Fruit fly (Drosophila melanogaster): Measurements from ENCODE around the gene CG14369.

The CG14369 gene

dm6 chr3R:13596409-13596808 lies 4.0 kb upstream of the CG14369 start:
- TF ChIP-seq svp (GFP tag) (peak; percentile 21), Met (GFP tag; optimal IDR thresholded peaks at IDR 0.05) (no peak), Eip78C (GFP tag) (peak; percentile 53)

dm6 chr3R:13587697-13588096 lies 4.8 kb downstream of the CG14369 start, which contains the start of gene CG14370:
Gene CG14370 (plus strand): TSS chr3R:13587997.
- TF ChIP-seq acj6 (GFP tag; optimal IDR thresholded peaks at IDR 0.05), result no peak
- no peak for TF ChIP-seq CG15336 (GFP tag; IDR thresholded peaks at IDR 0.05)
- TF ChIP-seq fd85E (GFP tag; optimal IDR thresholded peaks at IDR 0.05), result no peak
- TF ChIP-seq Hr39 (GFP tag; optimal IDR thresholded peaks at IDR 0.05), result no peak
- no peak for TF ChIP-seq CG7368 (GFP tag; optimal IDR thresholded peaks at IDR 0.05)
- no peak for TF ChIP-seq CG10669 (GFP tag; optimal IDR thresholded peaks at IDR 0.05)
- no peak for TF ChIP-seq CG9139 (GFP tag; optimal IDR thresholded peaks at IDR 0.05)
- TF ChIP-seq CG8119 (GFP tag; IDR thresholded peaks at IDR 0.05), result no peak
- TF ChIP-seq lz (GFP tag; optimal IDR thresholded peaks at IDR 0.05), result no peak
- no peak for TF ChIP-seq CG6163 (GFP tag; IDR thresholded peaks at IDR 0.05)
- TF ChIP-seq CG32006 (GFP tag; optimal IDR thresholded peaks at IDR 0.05), result no peak
- no peak for TF ChIP-seq vri (GFP tag; optimal IDR thresholded peaks at IDR 0.05)
- no peak for TF ChIP-seq Eip78C (GFP tag)

dm6 chr3R:13553875-13554399 lies 38.5 kb downstream of the CG14369 start:
- TF ChIP-seq Met (GFP tag; optimal IDR thresholded peaks at IDR 0.05) (no peak), CG10631 (GFP tag; optimal IDR thresholded peaks at IDR 0.05) (no peak), CG9139 (GFP tag; optimal IDR thresholded peaks at IDR 0.05) (no peak), CG3032 (tag; optimal IDR thresholded peaks at IDR 0.05) (no peak), Ets96B (tag; optimal IDR thresholded peaks at IDR 0.05) (no peak), CG6792 (GFP tag; optimal IDR thresholded peaks at IDR 0.05) (no peak), Smox (GFP tag; optimal IDR thresholded peaks at IDR 0.05) (no peak), CG6276 (GFP tag; optimal IDR thresholded peaks at IDR 0.05) (no peak), Gug (GFP tag; IDR thresholded peaks at IDR 0.05) (no peak), vri (GFP tag; optimal IDR thresholded peaks at IDR 0.05) (no peak), CG11294 (GFP tag; IDR thresholded peaks at IDR 0.05) (no peak)

dm6 chr3R:13553152-13553874 lies 39.1 kb downstream of the CG14369 start:
- TF ChIP-seq Hr4 (GFP tag; optimal IDR thresholded peaks at IDR 0.05), result peak; percentile 13
- TF ChIP-seq dac (GFP tag; optimal IDR thresholded peaks at IDR 0.05), result no peak
- TF ChIP-seq CG8319 (GFP tag; optimal IDR thresholded peaks at IDR 0.05), result no peak
- TF ChIP-seq CG10669 (GFP tag; optimal IDR thresholded peaks at IDR 0.05), result no peak
- peak; percentile 1 for TF ChIP-seq svp (GFP tag)
- no peak for TF ChIP-seq CG6854 (GFP tag; optimal IDR thresholded peaks at IDR 0.05)
- TF ChIP-seq CG10631 (GFP tag; optimal IDR thresholded peaks at IDR 0.05), result no peak
- no peak for TF ChIP-seq CG9139 (GFP tag; optimal IDR thresholded peaks at IDR 0.05)
- TF ChIP-seq CG6808 (GFP tag; optimal IDR thresholded peaks at IDR 0.05), result no peak
- no peak for TF ChIP-seq CG3919 (GFP tag; optimal IDR thresholded peaks at IDR 0.05)
- TF ChIP-seq fd85E (GFP tag; optimal IDR thresholded peaks at IDR 0.05), result no peak
- no peak for TF ChIP-seq salr (GFP tag; optimal IDR thresholded peaks at IDR 0.05)

- peak; percentile 20 for TF ChIP-seq CG3919 (GFP tag; optimal IDR thresholded peaks at IDR 0.05)
- no peak for TF ChIP-seq Ets21C (GFP tag; optimal IDR thresholded peaks at IDR 0.05)
- TF ChIP-seq Eip78C (GFP tag), result peak; percentile 72
- TF ChIP-seq CG11294 (GFP tag; IDR thresholded peaks at IDR 0.05), result no peak
- TF ChIP-seq CG6854 (GFP tag; optimal IDR thresholded peaks at IDR 0.05), result no peak
- TF ChIP-seq Hr38 (GFP tag; optimal IDR thresholded peaks at IDR 0.05), result no peak
- peak; percentile 35 for TF ChIP-seq Eip75B (GFP tag; optimal IDR thresholded peaks at IDR 0.05)
- peak; percentile 37 for TF ChIP-seq Sox14 (GFP tag; optimal IDR thresholded peaks at IDR 0.05)
- TF ChIP-seq dsx (GFP tag; optimal IDR thresholded peaks at IDR 0.05; ENCODE audit: poor library complexity, severe bottlenecking), result peak; percentile 15
- TF ChIP-seq fd85E (GFP tag; optimal IDR thresholded peaks at IDR 0.05), result no peak
- peak; percentile 1 for TF ChIP-seq CG11762 (GFP tag; optimal IDR thresholded peaks at IDR 0.05; ENCODE audit: insufficient read depth)
- TF ChIP-seq vri (GFP tag; optimal IDR thresholded peaks at IDR 0.05), result no peak
- no peak for TF ChIP-seq CG7368 (GFP tag; optimal IDR thresholded peaks at IDR 0.05)
- TF ChIP-seq CG10631 (GFP tag; optimal IDR thresholded peaks at IDR 0.05), result peak; percentile 39
- peak; percentile 30 for TF ChIP-seq Hr39 (GFP tag; optimal IDR thresholded peaks at IDR 0.05)
- peak; percentile 29 for TF ChIP-seq Met (GFP tag; optimal IDR thresholded peaks at IDR 0.05)
- peak; percentile 16 for TF ChIP-seq CG3032 (tag; optimal IDR thresholded peaks at IDR 0.05)
- TF ChIP-seq CG4318 (GFP tag; optimal IDR thresholded peaks at IDR 0.05), result peak; percentile 48
- TF ChIP-seq Blimp-1 (GFP tag; optimal IDR thresholded peaks at IDR 0.05), result no peak
- TF ChIP-seq CG6276 (GFP tag; optimal IDR thresholded peaks at IDR 0.05), result peak; percentile 13
- TF ChIP-seq CG8632 (GFP tag; optimal IDR thresholded peaks at IDR 0.05), result peak; percentile 16
- TF ChIP-seq cyc (GFP tag; optimal IDR thresholded peaks at IDR 0.05), result peak; percentile 13
- no peak for TF ChIP-seq spab (GFP tag; optimal IDR thresholded peaks at IDR 0.05)
- TF ChIP-seq CG6792 (GFP tag; optimal IDR thresholded peaks at IDR 0.05), result peak; percentile 9
These were observed 42.9 kb downstream of the CG14369 start for dm6 chr3R:13549515-13549914.
